Fruit fly (Drosophila melanogaster) whole organism, adult: ENCODE measurements around the gene CG3610.

Source experiments
- CG11617 ChIP-seq: fragments of 200-800 bp; sonication (Bioruptor generic); optimal IDR thresholded peaks from 2 replicates; lab custom pipeline; 2017; ENCODE audit warnings: mild to moderate bottlenecking, missing biosample characterization, missing genetic modification reagents, missing genetic modification characterization
- CG14711 ChIP-seq: fragments of 200-800 bp; sonication (Bioruptor generic); optimal IDR thresholded peaks from 2 replicates; lab custom pipeline; 2018; ENCODE audit warnings: missing biosample characterization, mild to moderate bottlenecking, missing genetic modification characterization, moderate library complexity
- CG1620 ChIP-seq: fragments of 200-800 bp; sonication (Bioruptor generic); optimal IDR thresholded peaks from 2 replicates; lab custom pipeline; 2016; ENCODE audit warnings: missing biosample characterization, missing genetic modification characterization
- CG33017 ChIP-seq: fragments of 200-800 bp; sonication (Bioruptor generic); optimal IDR thresholded peaks from 2 replicates; lab custom pipeline; 2018; ENCODE audit warnings: missing biosample characterization, mild to moderate bottlenecking, missing genetic modification characterization, moderate library complexity
- CG5204 ChIP-seq: fragments of 200-800 bp; sonication (Bioruptor generic); optimal IDR thresholded peaks from 2 replicates; lab custom pipeline; 2016; ENCODE audit warnings: missing biosample characterization, missing genetic modification characterization
- CG7045 ChIP-seq: fragments of 200-800 bp; sonication (Bioruptor generic); optimal IDR thresholded peaks from 2 replicates; lab custom pipeline; 2017; ENCODE audit warnings: missing biosample characterization, mild to moderate bottlenecking, missing genetic modification characterization
- CG7101 ChIP-seq: fragments of 200-800 bp; sonication (Bioruptor generic); optimal IDR thresholded peaks from 2 replicates; lab custom pipeline; 2018; ENCODE audit warnings: missing biosample characterization, mild to moderate bottlenecking, missing genetic modification characterization, moderate library complexity
- Clk ChIP-seq: fragments of 200-800 bp; sonication (Bioruptor generic); optimal IDR thresholded peaks from 2 replicates; lab custom pipeline; 2017; ENCODE audit warnings: missing biosample characterization, missing genetic modification characterization
- Hr96 ChIP-seq: fragments of 200-800 bp; sonication (Bioruptor generic); optimal IDR thresholded peaks from 2 replicates; lab custom pipeline; 2016; ENCODE audit warnings: missing biosample characterization, missing genetic modification characterization
- Mnt ChIP-seq: fragments of 200-800 bp; sonication (Bioruptor generic); optimal IDR thresholded peaks from 2 replicates; lab custom pipeline; 2016; ENCODE audit warnings: missing biosample characterization, mild to moderate bottlenecking, missing genetic modification characterization
- bab1 ChIP-seq: fragments of 200-800 bp; sonication (Bioruptor generic); optimal IDR thresholded peaks from 3 replicates; lab custom pipeline; 2019; ENCODE audit warnings: missing biosample characterization, mild to moderate bottlenecking, missing genetic modification characterization, moderate library complexity
- cnc ChIP-seq, 2 experiments: fragments of >200 bp; optimal IDR thresholded peaks; 2 replicates each; lab custom pipeline; 2017
- kay ChIP-seq: fragments of 200-800 bp; sonication (Bioruptor generic); peaks from one replicate; lab custom pipeline; 2016; ENCODE audit warnings: missing biosample characterization, missing genetic modification characterization, borderline replicate concordance
- tj ChIP-seq: fragments of 200-800 bp; sonication (Bioruptor generic); optimal IDR thresholded peaks from 3 replicates; lab custom pipeline; 2017; ENCODE audit warnings: missing biosample characterization, mild to moderate bottlenecking, missing genetic modification characterization, moderate library complexity

DNA sequence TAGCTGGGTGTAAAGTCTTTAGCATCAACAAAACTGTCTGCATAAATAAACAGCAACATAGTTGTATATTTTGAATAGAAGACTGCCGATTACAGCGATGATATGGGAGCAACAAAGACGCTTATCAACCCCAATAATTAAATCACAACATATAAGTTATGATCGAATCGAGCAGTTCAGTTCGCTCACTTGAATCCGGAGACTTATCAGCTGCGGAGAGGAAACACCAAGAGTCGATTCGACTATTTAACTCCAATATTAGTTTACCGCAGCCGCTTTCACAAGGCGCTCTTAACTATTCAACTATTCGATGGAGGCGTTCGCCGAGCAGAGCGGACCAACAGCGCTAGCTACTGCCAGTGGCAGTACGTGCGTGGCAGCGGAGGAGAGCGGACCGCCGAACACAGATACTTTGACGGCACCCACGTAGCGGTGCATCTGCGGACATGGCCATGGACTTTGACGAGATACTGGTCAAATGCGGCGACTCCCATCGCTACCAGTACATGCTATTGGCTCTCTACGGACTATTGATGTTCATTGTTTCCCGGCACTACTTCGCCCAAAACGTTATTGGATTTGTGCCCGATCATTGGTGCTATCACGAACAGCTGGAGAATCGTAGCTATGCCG is 46.1 kb upstream of the CG3610 start, which contains the start of gene CG14856:
- TF ChIP-seq tj (no peak), Clk (GFP tag; lab: Kevin White, UChicago) (no peak), CG7045 (GFP tag; lab: Kevin White, UChicago) (no peak), cnc (optimal IDR thresholded peaks at IDR 0.05; lab: Kevin White, UChicago) (no peak), CG5204 (GFP tag; lab: Kevin White, UChicago) (no peak), Mnt (GFP tag; lab: Kevin White, UChicago) (no peak), Hr96 (no peak), CG1620 (GFP tag; lab: Kevin White, UChicago) (no peak), bab1 (GFP tag; lab: Kevin White, UChicago) (no peak), kay (GFP tag; lab: Kevin White, UChicago) (no peak), CG11617 (GFP tag; lab: Kevin White, UChicago) (no peak), CG7101 (tag; lab: Kevin White, UChicago) (no peak), CG14711 (tag; lab: Kevin White, UChicago) (no peak), CG33017 (tag; lab: Kevin White, UChicago) (no peak)
